Fruit fly (Drosophila melanogaster) whole organism, embryonic: Measurements from ENCODE around the gene Zaf1.
A peak's percentile ranks its signal among the peaks of the same experiment; 100 is the strongest.

Experiments used
- Atf-2 ChIP-seq: fragments of 200-800 bp; sonication (Bioruptor generic); optimal IDR thresholded peaks from 2 replicates; lab custom pipeline; 2016; ENCODE audit warnings: missing biosample characterization, missing genetic modification characterization
- BtbVII ChIP-seq: fragments of 200-800 bp; sonication (Bioruptor generic); optimal IDR thresholded peaks from 3 replicates; lab custom pipeline; 2017; ENCODE audit warnings: missing biosample characterization, mild to moderate bottlenecking, missing genetic modification characterization
- CG10959 ChIP-seq: fragments of 200-800 bp; sonication (Bioruptor generic); IDR thresholded peaks from 2 replicates; pipeline ENCODE4 v1.3.6; 2022; ENCODE audit warnings: missing biosample characterization, missing genetic modification characterization
- CG10979 ChIP-seq: fragments of 200-800 bp; sonication (Bioruptor generic); optimal IDR thresholded peaks from 2 replicates; lab custom pipeline; 2018; ENCODE audit warnings: missing biosample characterization, mild to moderate bottlenecking, missing genetic modification characterization, moderate library complexity
- CG13123 ChIP-seq: fragments of 200-800 bp; sonication (Bioruptor generic); optimal IDR thresholded peaks from 2 replicates; lab custom pipeline; 2016; ENCODE audit warnings: missing biosample characterization, missing genetic modification characterization
- CG17829 ChIP-seq: fragments of 200-800 bp; optimal IDR thresholded peaks from 2 replicates; lab custom pipeline; 2019; ENCODE audit warnings: missing biosample characterization, mild to moderate bottlenecking, missing genetic modification characterization, moderate library complexity
- CG18262 ChIP-seq: fragments of 200-800 bp; optimal IDR thresholded peaks from 3 replicates; lab custom pipeline; 2019; ENCODE audit warnings: missing biosample characterization, mild to moderate bottlenecking, missing genetic modification characterization, moderate library complexity
- CG1832 ChIP-seq: fragments of 200-800 bp; sonication (Bioruptor generic); optimal IDR thresholded peaks from 2 replicates; lab custom pipeline; 2017; ENCODE audit warnings: missing biosample characterization, mild to moderate bottlenecking, missing genetic modification characterization, inconsistent platforms
- CG32532 ChIP-seq: fragments of 200-800 bp; sonication (Bioruptor generic); IDR thresholded peaks from 2 replicates; pipeline ENCODE4 v1.3.6; 2022; ENCODE audit warnings: missing biosample characterization, missing genetic modification characterization
- CG34376 ChIP-seq: fragments of 200-800 bp; sonication (Bioruptor generic); optimal IDR thresholded peaks from 2 replicates; lab custom pipeline; 2018; ENCODE audit warnings: missing biosample characterization, mild to moderate bottlenecking, missing genetic modification characterization
- CG3726 ChIP-seq: fragments of 200-800 bp; sonication (Bioruptor generic); IDR thresholded peaks from 3 replicates; pipeline ENCODE4, ENCODE4 v1.3.6; 2022; ENCODE audit warnings: missing biosample characterization, missing genetic modification characterization
- CG4730 ChIP-seq: fragments of 200-800 bp; sonication (Bioruptor generic); IDR thresholded peaks from 2 replicates; pipeline ENCODE4 v1.3.6; 2022; ENCODE audit warnings: missing biosample characterization, missing genetic modification characterization
- CG7786 ChIP-seq: fragments of 200-800 bp; sonication (Bioruptor generic); optimal IDR thresholded peaks from 2 replicates; lab custom pipeline; 2016; ENCODE audit warnings: missing biosample characterization, missing genetic modification characterization
- CG8924 ChIP-seq: fragments of 200-800 bp; optimal IDR thresholded peaks from 3 replicates; lab custom pipeline; 2019; ENCODE audit warnings: missing biosample characterization, mild to moderate bottlenecking, missing genetic modification characterization, moderate library complexity
- CG8944 ChIP-seq: fragments of 200-800 bp; sonication (Bioruptor generic); optimal IDR thresholded peaks from 3 replicates; lab custom pipeline; 2016; ENCODE audit warnings: missing biosample characterization, missing genetic modification characterization
- Dip3 ChIP-seq: fragments of 200-800 bp; sonication (Bioruptor generic); optimal IDR thresholded peaks from 3 replicates; lab custom pipeline; 2016; ENCODE audit warnings: missing biosample characterization, missing genetic modification characterization
- Doc2 ChIP-seq: fragments of 200-800 bp; sonication (Bioruptor generic); IDR thresholded peaks from 2 replicates; pipeline ENCODE4 v1.3.6; 2022; ENCODE audit warnings: missing biosample characterization, missing genetic modification characterization
- GATAe ChIP-seq: fragments of 200-800 bp; sonication (Bioruptor generic); conservative IDR thresholded peaks from 2 replicates; pipeline ENCODE4 v1.3.6; 2022; ENCODE audit warnings: missing biosample characterization, missing genetic modification characterization
- HLHmδ ChIP-seq: fragments of 200-800 bp; sonication (Bioruptor generic); optimal IDR thresholded peaks from 2 replicates; lab custom pipeline; 2018; ENCODE audit warnings: missing biosample characterization, mild to moderate bottlenecking, missing genetic modification characterization, moderate library complexity
- NK7.1 ChIP-seq: fragments of 200-800 bp; sonication (Bioruptor generic); optimal IDR thresholded peaks from 3 replicates; lab custom pipeline; 2016; ENCODE audit warnings: missing biosample characterization, missing genetic modification characterization
- Optix ChIP-seq: fragments of 200-800 bp; sonication (Bioruptor generic); IDR thresholded peaks from 3 replicates; pipeline ENCODE4 v1.3.6; 2022; ENCODE audit warnings: missing biosample characterization, missing genetic modification characterization
- TFAM ChIP-seq: fragments of 200-800 bp; sonication (Bioruptor generic); optimal IDR thresholded peaks from 2 replicates; lab custom pipeline; 2017; ENCODE audit warnings: missing biosample characterization, missing genetic modification characterization, inconsistent platforms
- Tbp ChIP-seq: fragments of >200 bp; optimal IDR thresholded peaks from 2 replicates; lab custom pipeline; 2018; ENCODE audit warnings: missing biosample characterization, missing genetic modification characterization
- ab ChIP-seq: fragments of 200-800 bp; sonication (Bioruptor generic); optimal IDR thresholded peaks from 2 replicates; lab custom pipeline; 2016; ENCODE audit warnings: missing biosample characterization, missing genetic modification characterization
- ash1 ChIP-seq: fragments of 200-800 bp; sonication (Bioruptor generic); optimal IDR thresholded peaks from 2 replicates; lab custom pipeline; 2018; ENCODE audit warnings: missing biosample characterization, mild to moderate bottlenecking, missing genetic modification characterization
- ato ChIP-seq: fragments of 200-800 bp; sonication (Bioruptor generic); IDR thresholded peaks from 2 replicates; pipeline ENCODE4 v1.3.6; 2022; ENCODE audit warnings: missing biosample characterization, missing genetic modification characterization; ENCODE audit not compliant: partially characterized antibody
- btn ChIP-seq: fragments of 200-800 bp; sonication (Bioruptor generic); optimal IDR thresholded peaks from 2 replicates; lab custom pipeline; 2016; ENCODE audit warnings: missing biosample characterization, missing genetic modification characterization
- chif ChIP-seq, 2 experiments: fragments of 200-800 bp; sonication (Bioruptor generic); optimal IDR thresholded peaks; 3 replicates each; lab custom pipeline; 2016; ENCODE audit warnings: missing biosample characterization in 2 of 2, missing genetic modification characterization in 2 of 2
- chn ChIP-seq: fragments of 200-800 bp; sonication (Bioruptor generic); optimal IDR thresholded peaks from 2 replicates; lab custom pipeline; 2016; ENCODE audit warnings: missing biosample characterization, missing genetic modification characterization
- croc ChIP-seq: fragments of 200-800 bp; sonication (Bioruptor generic); conservative IDR thresholded peaks from 3 replicates; pipeline ENCODE4 v1.3.6; 2022; ENCODE audit warnings: missing biosample characterization, missing genetic modification characterization
- crp ChIP-seq, 2 experiments: fragments of 200-800 bp; sonication (Bioruptor generic); optimal IDR thresholded peaks; 2 replicates in 1 of 2; 3 replicates in 1 of 2; lab custom pipeline; 2017; ENCODE audit warnings: missing biosample characterization in 2 of 2, missing genetic modification characterization in 2 of 2, mild to moderate bottlenecking in 1 of 2, moderate library complexity in 1 of 2
- dmrt11E ChIP-seq: fragments of 200-800 bp; sonication (Bioruptor generic); optimal IDR thresholded peaks from 3 replicates; lab custom pipeline; 2018; ENCODE audit warnings: missing biosample characterization, mild to moderate bottlenecking, missing genetic modification characterization, moderate library complexity
- ftz-f1 ChIP-seq: fragments of 200-800 bp; sonication (Bioruptor generic); optimal IDR thresholded peaks from 2 replicates; lab custom pipeline; 2016; ENCODE audit warnings: missing biosample characterization, missing genetic modification characterization
- hbn ChIP-seq: fragments of 200-800 bp; sonication (Bioruptor generic); IDR thresholded peaks from 2 replicates; pipeline ENCODE4 v1.3.6; 2022; ENCODE audit warnings: missing biosample characterization, missing genetic modification characterization; ENCODE audit not compliant: partially characterized antibody
- hth ChIP-seq: fragments of >200 bp; optimal IDR thresholded peaks from 2 replicates; lab custom pipeline; 2017; ENCODE audit warnings: inconsistent platforms
- kni ChIP-seq: fragments of 200-800 bp; sonication (Bioruptor generic); optimal IDR thresholded peaks from 3 replicates; lab custom pipeline; 2017; ENCODE audit warnings: mild to moderate bottlenecking, missing biosample characterization, missing genetic modification reagents, missing genetic modification characterization
- mld ChIP-seq: fragments of 200-800 bp; sonication (Bioruptor generic); IDR thresholded peaks from 3 replicates; pipeline ENCODE4 v1.3.6; 2022; ENCODE audit warnings: missing biosample characterization, missing genetic modification characterization; ENCODE audit not compliant: partially characterized antibody
- oc ChIP-seq: fragments of 200-800 bp; sonication (Bioruptor generic); optimal IDR thresholded peaks from 2 replicates; lab custom pipeline; 2018; ENCODE audit warnings: missing biosample characterization, mild to moderate bottlenecking, missing genetic modification characterization, moderate library complexity
- onecut ChIP-seq: fragments of 200-800 bp; sonication (Bioruptor generic); IDR thresholded peaks from 2 replicates; pipeline ENCODE4 v1.3.6; 2022; ENCODE audit warnings: missing biosample characterization, missing genetic modification characterization
- p53 ChIP-seq: fragments of 200-800 bp; sonication (Bioruptor generic); optimal IDR thresholded peaks from 2 replicates; lab custom pipeline; 2016; ENCODE audit warnings: missing biosample characterization, missing genetic modification characterization
- pb ChIP-seq: fragments of 200-800 bp; sonication (Bioruptor generic); optimal IDR thresholded peaks from 3 replicates; lab custom pipeline; 2016; ENCODE audit warnings: missing biosample characterization, missing genetic modification characterization
- peb ChIP-seq: fragments of 200-800 bp; sonication (Bioruptor generic); IDR thresholded peaks from 2 replicates; pipeline ENCODE4 v1.3.6; 2022; ENCODE audit warnings: missing biosample characterization, missing genetic modification characterization
- pnt ChIP-seq: fragments of 200-800 bp; sonication (Bioruptor generic); optimal IDR thresholded peaks from 3 replicates; lab custom pipeline; 2016; ENCODE audit warnings: missing biosample characterization, missing genetic modification characterization
- ranshi ChIP-seq: fragments of 200-800 bp; sonication (Bioruptor generic); IDR thresholded peaks from 2 replicates; pipeline ENCODE4 v1.3.6; 2022; ENCODE audit warnings: missing biosample characterization, missing genetic modification characterization
- sqz ChIP-seq: fragments of 200-800 bp; sonication (Bioruptor generic); optimal IDR thresholded peaks from 3 replicates; lab custom pipeline; 2018; ENCODE audit warnings: missing biosample characterization, mild to moderate bottlenecking, missing genetic modification characterization
- stwl ChIP-seq: fragments of 200-800 bp; sonication (Bioruptor generic); optimal IDR thresholded peaks from 3 replicates; lab custom pipeline; 2018; ENCODE audit warnings: missing biosample characterization, mild to moderate bottlenecking, missing genetic modification characterization, moderate library complexity
- tup ChIP-seq: fragments of 200-800 bp; sonication (Bioruptor generic); optimal IDR thresholded peaks from 2 replicates; lab custom pipeline; 2016; ENCODE audit warnings: missing biosample characterization, mild to moderate bottlenecking, missing genetic modification characterization, moderate library complexity
- vnd ChIP-seq: fragments of 200-800 bp; sonication (Bioruptor generic); IDR thresholded peaks from 3 replicates; pipeline ENCODE4 v1.3.6; 2022; ENCODE audit warnings: missing biosample characterization, missing genetic modification characterization; ENCODE audit not compliant: partially characterized antibody
- vvl ChIP-seq: fragments of 200-800 bp; sonication (Bioruptor generic); IDR thresholded peaks from 2 replicates; pipeline ENCODE4 v1.3.6; 2022; ENCODE audit warnings: missing biosample characterization, missing genetic modification characterization
- yki ChIP-seq: fragments of >200 bp; optimal IDR thresholded peaks from 3 replicates; lab custom pipeline; 2018
- zfh2 ChIP-seq: fragments of 200-800 bp; sonication (Bioruptor generic); optimal IDR thresholded peaks from 2 replicates; lab custom pipeline; 2016; ENCODE audit warnings: missing biosample characterization, missing genetic modification characterization

Gene Zaf1

dm6 chr3R:11623025-11623424 is 2.4 kb downstream of the Zaf1 start, which contains the start of gene CG14711 (continued):
- peak; percentile 20 to 72 for TF ChIP-seq chif (GFP tag; optimal IDR thresholded peaks at IDR 0.05; lab: Kevin White, UChicago)
- peak; percentile 52 for TF ChIP-seq Atf-2
- TF ChIP-seq ftz-f1 = peak; percentile 40
- peak; percentile 52; the same call in 2 of the 3 replicates for TF ChIP-seq croc
- no peak for TF ChIP-seq NK7.1
- TF ChIP-seq BtbVII (GFP tag; lab: Kevin White, UChicago) = peak; percentile 80
- no peak for TF ChIP-seq Tbp
- peak; percentile 60 for TF ChIP-seq CG8944 (GFP tag; lab: Kevin White, UChicago)
- TF ChIP-seq CG34376 (GFP tag; lab: Kevin White, UChicago) = peak; percentile 83
- TF ChIP-seq yki = no peak
- no peak for TF ChIP-seq p53
- TF ChIP-seq crp (GFP tag; optimal IDR thresholded peaks at IDR 0.05; lab: Kevin White, UChicago) = peak in 1 of 2 experiments; percentile 52
- TF ChIP-seq Optix (GFP tag; lab: Robert Waterston, UW) = peak; percentile 53; the same call in 1 of the 3 replicates
- TF ChIP-seq CG18262 (tag; lab: Kevin White, UChicago) = peak; percentile 83
- TF ChIP-seq Doc2 (GFP tag; lab: Robert Waterston, UW) = no peak
- peak; percentile 65 for TF ChIP-seq Dip3
- peak; percentile 90 for TF ChIP-seq CG17829 (tag; lab: Kevin White, UChicago)
- no peak for TF ChIP-seq hth (lab: Kevin White, UChicago)
- peak; percentile 96 for TF ChIP-seq stwl (tag; lab: Kevin White, UChicago)
- TF ChIP-seq ranshi (GFP tag; lab: Robert Waterston, UW) = peak; percentile 83
- TF ChIP-seq pb (GFP tag; lab: Kevin White, UChicago) = peak; percentile 10
- peak; percentile 67 for TF ChIP-seq zfh2 (GFP tag; lab: Kevin White, UChicago)
- TF ChIP-seq CG7786 (GFP tag; lab: Kevin White, UChicago) = peak; percentile 61
- TF ChIP-seq oc = peak; percentile 81
- peak; percentile 81 for TF ChIP-seq CG10979
- no peak for TF ChIP-seq ash1
- peak; percentile 69 for TF ChIP-seq kni (GFP tag; lab: Kevin White, UChicago)
- TF ChIP-seq GATAe = no peak; the same call in 1 of the 2 replicates
- TF ChIP-seq mld = no peak; the same call in 2 of the 3 replicates
- TF ChIP-seq CG8924 = peak; percentile 88
- no peak for TF ChIP-seq sqz (GFP tag; lab: Kevin White, UChicago)
- peak; percentile 82 for TF ChIP-seq hbn (GFP tag; lab: Robert Waterston, UW)
- TF ChIP-seq btn = peak; percentile 8
- TF ChIP-seq vnd = peak; percentile 79
- no peak; the same call in none of the 2 replicates for TF ChIP-seq ato (GFP tag; lab: Robert Waterston, UW)
- peak; percentile 16 for TF ChIP-seq TFAM
- peak; percentile 76; the same call in 2 of the 3 replicates for TF ChIP-seq CG3726 (GFP tag; lab: Robert Waterston, UW)
- peak; percentile 47 for TF ChIP-seq pnt (GFP tag; lab: Kevin White, UChicago)
- TF ChIP-seq CG1832 (GFP tag; lab: Kevin White, UChicago) = no peak
- peak; percentile 60 for TF ChIP-seq tup
- TF ChIP-seq CG4730 (GFP tag; lab: Robert Waterston, UW) = peak; percentile 80
- TF ChIP-seq dmrt11E (tag; lab: Kevin White, UChicago) = peak; percentile 86
- no peak for TF ChIP-seq ab (GFP tag; lab: Kevin White, UChicago)
- no peak for TF ChIP-seq HLHmδ
- TF ChIP-seq chn (GFP tag; lab: Kevin White, UChicago) = peak; percentile 80
- peak; percentile 78 for TF ChIP-seq peb (GFP tag; lab: Robert Waterston, UW)
- peak; percentile 71 for TF ChIP-seq onecut (GFP tag; lab: Robert Waterston, UW)
- peak; percentile 73 for TF ChIP-seq CG10959
- TF ChIP-seq CG13123 (GFP tag; lab: Kevin White, UChicago) = peak; percentile 68
- peak; percentile 93 for TF ChIP-seq vvl (GFP tag; lab: Robert Waterston, UW)
- peak; percentile 89 for TF ChIP-seq CG32532
